Worm (Caenorhabditis elegans) whole organism, dauer: ENCODE results near the gene C36B7.1.

Source experiments
- unc-62 ChIP-seq: sonication (generic microtip); optimal IDR thresholded peaks from 2 replicates; lab custom pipeline; 2017; ENCODE audit warnings: missing biosample characterization, missing genetic modification reagents, missing genetic modification characterization

C36B7.1 gene

ce11 chrX:7112589-7112988 is at the start of gene C36B7.1:
Gene C36B7.1, plus strand, starts transcription at chrX:7112889.
- TF ChIP-seq unc-62: no peak

- no peak for TF ChIP-seq unc-62
Observed at ce11 chrX:7063236-7063635, 49.5 kb upstream of the C36B7.1 start, which contains the start of gene B0403.3. Gene B0403.3, minus strand, starts transcription at chrX:7063336.

ce11 chrX:7066003-7066402 is 46.7 kb upstream of the C36B7.1 start:
- no peak for TF ChIP-seq unc-62

ce11 chrX:7067250-7067958 is 45.3 kb upstream of the C36B7.1 start:
- TF ChIP-seq unc-62: no peak

ce11 chrX:7068400-7068799 is 44.3 kb upstream of the C36B7.1 start, which contains the start of gene pdi-6:
Gene pdi-6, minus strand, starts transcription at chrX:7068563.
- TF ChIP-seq unc-62: no peak

- TF ChIP-seq unc-62: no peak
Observed at ce11 chrX:7075250-7075649, 37.4 kb upstream of the C36B7.1 start, which contains the start of gene B0403.6. Gene B0403.6, minus strand, starts transcription at chrX:7075350.

ce11 chrX:7076485-7076884 is 36.2 kb upstream of the C36B7.1 start:
- no peak for TF ChIP-seq unc-62

- no peak for TF ChIP-seq unc-62
Observed at ce11 chrX:7085067-7085466, 27.6 kb upstream of the C36B7.1 start, which contains the start of gene Y1B5A.1. Gene Y1B5A.1, plus strand, starts transcription at chrX:7085367.

- TF ChIP-seq unc-62: no peak
Observed at ce11 chrX:7085912-7086311, 26.8 kb upstream of the C36B7.1 start, which contains the start of gene C36B7.4. Gene C36B7.4, minus strand, starts transcription at chrX:7086012.

- no peak for TF ChIP-seq unc-62
Observed at ce11 chrX:7096349-7096748, 16.3 kb upstream of the C36B7.1 start, which contains the start of gene C36B7.5. Gene C36B7.5, minus strand, starts transcription at chrX:7096449.

ce11 chrX:7099049-7099448 is 13.6 kb upstream of the C36B7.1 start:
- TF ChIP-seq unc-62: no peak

ce11 chrX:7100290-7100689 is 12.4 kb upstream of the C36B7.1 start, which contains the start of gene C36B7.6:
Gene C36B7.6, minus strand, starts transcription at chrX:7100338.
- no peak for TF ChIP-seq unc-62

- TF ChIP-seq unc-62: no peak
Observed at ce11 chrX:7101477-7101876, 11.2 kb upstream of the C36B7.1 start, which contains the start of gene C36B7.3. Gene C36B7.3, plus strand, starts transcription at chrX:7101777.

- TF ChIP-seq unc-62: no peak
Observed at ce11 chrX:7106103-7106502, 6.6 kb upstream of the C36B7.1 start, which contains the start of gene C36B7.2. Gene C36B7.2, plus strand, starts transcription at chrX:7106403.

- TF ChIP-seq unc-62: no peak
Observed at ce11 chrX:7116896-7117295, 4.2 kb downstream of the C36B7.1 start, which contains the start of gene hen-1. Gene hen-1, minus strand, starts transcription at chrX:7116996.

- TF ChIP-seq unc-62: no peak
Observed at ce11 chrX:7122655-7123054, 10.0 kb downstream of the C36B7.1 start.

- TF ChIP-seq unc-62: no peak
Observed at ce11 chrX:7124044-7124443, 11.4 kb downstream of the C36B7.1 start.

ce11 chrX:7125178-7125577 is 12.5 kb downstream of the C36B7.1 start:
- no peak for TF ChIP-seq unc-62
